Fruit fly (Drosophila melanogaster) ovary, adult (tissue): ENCODE data around the gene SdicC.
"Not testable (repeated sequence)": the region's sequence is repeated elsewhere in the genome, so short reads cannot be mapped to it uniquely, and the experiment has no call there.

Source experiments
- CG17801 ChIP-seq: fragments of 200-800 bp; optimal IDR thresholded peaks from 2 replicates; lab custom pipeline; 2019; ENCODE audit warnings: missing biosample characterization, mild to moderate bottlenecking, missing genetic modification characterization, moderate library complexity; ENCODE audit not compliant: partially characterized antibody

Gene SdicC

DNA sequence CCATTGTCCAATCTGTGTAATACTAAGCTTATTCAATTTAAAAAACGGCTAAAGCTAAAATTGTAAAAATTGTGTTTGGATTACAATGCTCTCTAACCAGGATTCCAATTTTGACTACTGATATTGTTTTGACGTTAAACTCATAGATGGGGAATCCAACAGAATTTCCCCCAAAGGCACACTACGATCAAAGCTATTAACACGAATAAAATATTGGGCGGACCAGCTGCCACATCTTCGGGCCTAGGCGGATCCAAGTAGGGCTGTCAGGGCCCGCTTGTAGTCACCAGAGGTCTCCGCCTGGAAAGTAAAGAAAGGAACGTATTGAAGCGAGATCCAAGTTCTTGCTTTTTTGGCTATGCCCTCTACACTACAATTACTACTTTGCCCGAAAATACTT is at the start of gene SdicC:
Gene SdicC (minus strand): TSS at position 101 of the 400 bp plus-strand sequence.
- not testable (repeated sequence) for TF ChIP-seq CG17801 (GFP tag; lab: Kevin White, UChicago)

DNA sequence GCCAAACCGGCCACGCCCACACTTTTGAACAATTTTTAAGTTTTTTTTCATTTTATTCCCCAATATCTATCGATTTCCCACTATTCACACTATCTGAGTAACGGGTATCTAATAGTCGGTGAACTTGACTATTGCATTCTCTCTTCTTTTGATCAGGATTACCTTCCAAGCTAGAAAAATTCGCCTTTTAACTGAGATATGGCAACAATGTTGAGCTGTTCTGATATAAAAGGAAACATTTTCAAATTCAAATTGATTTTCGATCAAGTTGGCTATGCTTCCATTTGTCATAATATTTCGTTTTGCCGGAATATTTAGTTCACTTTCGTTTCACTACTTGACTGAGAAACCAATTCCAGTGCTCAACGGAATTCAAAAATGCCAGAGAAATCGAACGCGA is 41.9 kb upstream of the SdicC start, which contains the start of gene CG42577:
Gene CG42577 (plus strand): TSS at position 301 of the 400 bp plus-strand sequence.
- not testable (repeated sequence) for TF ChIP-seq CG17801 (GFP tag; lab: Kevin White, UChicago)

DNA sequence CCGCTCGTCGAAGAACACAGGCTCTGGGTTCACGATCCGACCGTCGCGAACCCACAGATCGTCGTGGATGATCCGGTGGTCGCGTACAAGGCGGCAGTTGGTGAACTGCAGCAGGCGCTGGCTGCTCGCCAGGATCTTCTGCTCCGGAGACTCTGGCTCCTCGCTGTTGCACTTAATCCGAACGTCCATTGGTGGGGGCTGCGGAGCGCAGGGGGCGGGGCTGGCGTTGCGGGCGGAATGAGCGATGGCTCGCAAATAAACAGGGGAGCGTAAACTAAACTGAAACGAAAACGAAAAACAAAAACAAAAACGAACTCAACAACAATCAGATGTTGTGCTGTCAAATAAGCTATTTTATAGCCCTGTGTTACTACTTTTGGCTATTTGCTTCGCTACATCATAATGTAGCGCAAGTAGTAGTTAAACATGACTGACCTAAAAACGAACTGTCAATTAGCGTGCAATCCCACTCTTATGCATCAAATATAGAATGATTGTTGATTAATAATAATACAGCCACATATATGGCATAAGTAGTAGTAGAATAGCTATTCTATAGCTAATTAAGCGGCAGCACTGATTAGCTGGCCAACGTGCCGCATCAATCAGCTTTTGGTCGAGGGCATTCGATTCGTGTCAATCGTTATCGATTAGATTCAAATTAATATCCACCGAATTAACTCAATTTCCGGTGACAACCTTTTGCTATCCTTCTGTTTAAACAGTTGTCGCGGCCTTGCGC is 40.0 kb upstream of the SdicC start, which contains the start of gene CG17065:
Gene CG17065 (minus strand): TSS at position 351 of the 742 bp plus-strand sequence.
- peak; percentile 5 for TF ChIP-seq CG17801 (GFP tag; lab: Kevin White, UChicago)

DNA sequence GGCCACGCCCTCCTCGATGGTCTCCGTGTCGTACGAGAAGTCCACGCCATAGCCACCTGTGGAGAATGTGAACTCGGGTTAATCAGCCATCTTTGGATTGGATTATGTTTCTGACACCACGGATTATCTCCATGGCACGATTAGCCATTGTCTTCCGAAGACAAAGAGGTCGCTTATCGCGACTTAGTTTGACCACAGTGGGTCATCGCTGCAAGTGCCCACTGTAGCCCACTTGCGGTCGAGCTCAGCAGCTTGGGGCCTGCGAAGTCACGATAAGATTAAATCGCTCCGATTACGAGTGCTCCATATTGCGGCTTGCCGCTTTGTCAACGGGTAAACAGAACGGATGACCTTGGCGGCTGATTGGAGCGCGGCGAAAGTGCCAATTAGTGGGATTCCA is 38.9 kb upstream of the SdicC start:
- TF ChIP-seq CG17801 (GFP tag; lab: Kevin White, UChicago), result no peak

DNA sequence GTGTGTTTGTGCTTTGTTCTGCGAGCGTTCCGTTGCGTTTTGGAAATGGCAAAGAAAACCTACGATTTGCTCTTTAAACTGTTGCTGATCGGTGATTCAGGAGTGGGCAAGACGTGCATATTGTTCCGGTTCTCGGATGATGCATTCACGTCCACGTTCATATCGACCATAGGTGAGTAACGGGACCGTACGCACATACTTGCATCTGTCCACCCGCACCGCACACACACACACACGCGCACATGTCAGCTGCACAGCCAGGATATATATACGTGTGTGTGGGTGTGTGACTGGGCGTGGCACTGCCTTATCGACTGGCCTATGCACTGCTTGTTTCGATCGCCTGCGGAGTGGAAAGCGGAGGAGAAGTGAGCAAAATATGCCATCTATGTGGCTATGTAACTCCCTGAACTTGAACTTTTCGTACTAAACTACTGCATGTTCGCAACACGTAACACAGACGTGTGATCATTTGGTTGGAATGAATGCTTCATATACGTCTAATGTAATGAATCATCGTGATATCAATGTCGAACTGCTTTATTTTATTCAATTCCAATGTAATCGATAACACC is 34.6 kb upstream of the SdicC start:
- no peak for TF ChIP-seq CG17801 (GFP tag; lab: Kevin White, UChicago)

DNA sequence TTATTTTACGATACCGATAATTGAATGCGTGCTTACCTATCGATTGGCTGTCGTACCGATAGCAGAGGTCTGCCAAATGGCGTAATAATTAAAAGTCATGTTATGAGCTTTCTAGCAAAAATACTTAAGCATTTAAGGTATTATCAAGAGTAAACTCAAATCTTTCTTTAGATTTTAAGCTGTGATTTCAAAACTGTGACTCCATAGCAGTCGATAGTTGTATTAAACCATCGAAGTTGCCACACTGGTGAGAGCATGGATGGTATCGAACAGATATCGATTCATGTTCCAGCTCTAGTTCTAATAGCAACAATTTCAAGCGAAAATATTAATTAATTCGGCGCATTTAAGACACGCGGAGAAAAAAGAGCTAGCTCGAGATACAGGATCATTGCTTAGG is 34.0 kb upstream of the SdicC start, which contains the start of the genes CG17068 and Rab10:
Gene CG17068 (minus strand): TSS at position 25 of the 400 bp plus-strand sequence.
Gene Rab10 (plus strand): TSS at position 270 of the 400 bp plus-strand sequence.
- no peak for TF ChIP-seq CG17801 (GFP tag; lab: Kevin White, UChicago)

DNA sequence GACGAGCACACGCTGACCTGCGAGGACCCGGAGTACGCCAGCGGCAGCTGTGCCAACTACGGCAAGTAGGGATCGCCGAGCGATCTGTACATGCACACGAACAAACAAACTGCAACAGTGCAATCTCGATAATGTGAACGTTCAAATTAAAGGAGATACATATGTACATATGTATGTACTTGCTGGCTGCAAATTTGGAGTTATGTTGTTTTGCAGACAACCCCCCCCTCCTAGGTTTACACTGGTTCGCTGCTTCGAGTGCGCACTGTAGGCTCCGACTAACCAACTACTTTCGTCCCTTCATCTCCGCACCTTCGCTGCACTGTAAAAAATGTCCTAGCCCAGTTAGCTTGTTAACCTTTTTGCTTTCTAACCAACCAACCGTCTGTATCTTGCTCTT is 30.7 kb upstream of the SdicC start:
- TF ChIP-seq CG17801 (GFP tag; lab: Kevin White, UChicago), result no peak

DNA sequence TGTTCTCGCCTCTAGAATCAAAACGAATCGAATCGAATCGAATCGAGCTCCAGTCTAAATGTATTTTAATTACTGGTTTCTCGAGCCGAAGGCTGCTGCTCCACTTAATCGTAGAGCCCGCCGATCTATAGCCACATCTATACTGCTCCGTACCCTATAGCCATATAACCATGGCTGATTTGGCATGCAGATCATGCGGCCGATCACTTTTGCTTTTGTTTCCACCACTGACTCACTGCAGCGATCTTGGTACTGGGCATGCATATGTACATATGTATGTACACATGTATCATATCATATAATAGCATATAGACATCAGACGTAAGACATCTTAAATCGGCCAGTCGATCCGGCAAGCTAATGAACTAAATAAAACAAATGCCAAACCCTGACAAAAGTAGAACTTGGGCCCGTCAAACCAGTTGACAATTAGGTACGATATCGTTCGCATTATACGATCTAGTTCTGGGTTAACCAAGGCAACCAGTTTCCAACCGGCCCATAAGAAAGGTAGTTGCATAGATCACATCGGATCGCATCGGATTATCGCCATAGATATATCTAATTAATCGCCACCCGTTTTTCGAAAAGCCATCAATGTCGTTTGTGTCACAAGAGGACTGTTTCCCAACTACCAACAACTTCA is 28.3 kb upstream of the SdicC start:
- TF ChIP-seq CG17801 (GFP tag; lab: Kevin White, UChicago), result no peak

DNA sequence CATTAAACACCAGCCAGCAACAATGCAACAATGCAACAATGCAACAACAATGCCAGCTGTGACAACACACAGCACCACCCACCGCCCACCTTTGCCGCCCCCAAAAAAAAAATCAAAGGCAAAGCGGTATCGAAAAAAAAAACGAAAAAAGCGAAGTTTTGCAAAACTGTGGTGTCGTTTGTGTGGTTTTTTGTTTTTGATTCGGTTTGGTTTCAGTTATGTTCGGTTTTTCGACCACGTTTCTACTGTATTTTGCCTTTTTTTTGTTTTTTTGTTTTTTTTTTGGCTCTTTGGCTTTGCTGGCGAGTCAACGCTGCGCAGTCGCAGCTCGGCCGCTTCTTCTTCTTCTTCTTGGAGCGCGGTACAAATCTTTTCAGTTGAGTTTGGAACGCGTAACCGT is 27.2 kb upstream of the SdicC start, which contains the start of gene Peritrophin-A:
Gene Peritrophin-A (plus strand): TSS at position 370 of the 400 bp plus-strand sequence.
- no peak for TF ChIP-seq CG17801 (GFP tag; lab: Kevin White, UChicago)

DNA sequence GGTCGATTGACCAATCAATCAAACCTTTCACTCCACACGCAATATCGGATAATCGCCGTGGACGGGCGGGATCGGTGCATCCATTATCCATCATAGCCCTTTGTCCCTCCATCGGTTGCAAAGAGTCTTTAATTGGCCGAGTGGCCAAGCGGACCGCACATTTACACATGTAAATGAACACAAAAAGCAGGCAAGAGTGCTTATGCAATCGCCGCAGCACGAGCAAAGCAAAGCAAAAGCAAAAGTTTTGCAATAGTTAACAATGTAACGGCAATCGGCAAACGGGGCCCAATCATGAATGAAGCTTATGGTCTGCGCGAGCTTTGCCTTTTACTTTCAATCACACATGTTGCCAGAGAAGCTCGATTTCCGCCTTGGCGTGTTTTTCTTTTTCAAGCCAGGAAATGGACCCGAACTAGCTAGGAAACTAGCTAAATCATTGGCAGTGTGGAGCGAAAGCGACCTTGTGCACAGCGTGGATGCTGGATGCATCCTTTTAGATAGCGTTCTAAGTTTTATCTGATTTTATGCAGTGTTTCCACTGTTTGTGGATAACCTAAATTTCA is 26.3 kb upstream of the SdicC start:
- TF ChIP-seq CG17801 (GFP tag; lab: Kevin White, UChicago), result no peak

DNA sequence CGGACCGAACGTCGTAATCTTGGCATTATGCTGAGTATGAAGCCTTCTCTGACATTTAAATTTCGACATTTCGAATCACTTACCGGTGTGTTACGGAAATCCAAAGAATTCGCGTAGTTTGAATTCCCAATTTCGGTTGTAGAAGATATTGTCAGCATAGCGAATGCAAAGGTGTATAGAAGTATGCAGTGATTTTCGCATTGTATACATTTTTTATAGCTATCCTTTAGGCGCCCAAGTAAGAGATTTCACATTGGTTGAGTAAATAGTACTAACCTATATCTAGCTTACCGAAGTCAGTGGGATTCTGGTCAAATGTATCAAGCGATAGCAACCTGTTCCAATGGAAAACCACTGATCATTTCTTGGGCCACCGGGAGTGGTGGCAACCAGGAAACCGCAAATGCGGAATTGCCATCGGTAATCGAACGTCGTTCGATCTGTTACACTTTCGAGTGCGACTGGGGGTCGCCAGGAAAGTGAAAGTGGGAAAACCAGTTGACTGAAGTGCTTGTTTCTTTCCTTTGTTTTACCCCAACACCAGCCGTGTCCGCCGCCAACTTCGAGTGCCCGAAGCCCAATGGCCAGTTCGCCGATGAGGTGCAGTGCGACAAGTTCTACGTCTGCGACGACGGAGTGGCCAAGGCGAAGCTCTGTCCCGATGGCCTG is 23.6 kb upstream of the SdicC start:
- TF ChIP-seq CG17801 (GFP tag; lab: Kevin White, UChicago), result no peak

DNA sequence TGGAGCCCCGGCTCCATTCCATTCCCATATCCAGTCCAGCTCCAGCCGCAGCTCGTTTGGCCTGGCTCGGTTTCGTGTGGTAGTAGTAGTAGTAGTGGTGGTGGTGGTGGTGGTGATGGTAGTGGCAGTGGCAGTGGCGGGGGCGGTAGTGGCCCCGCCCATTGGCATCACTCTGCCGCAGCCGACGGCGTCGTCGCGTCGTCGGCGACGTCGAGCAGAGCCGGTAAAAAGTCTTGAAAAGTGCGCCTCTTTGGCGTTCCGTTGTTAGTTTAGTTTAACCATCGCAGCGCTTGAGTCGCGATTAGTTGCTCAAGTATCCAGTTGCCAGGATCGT is 22.5 kb upstream of the SdicC start, which contains the start of gene obst-A:
Gene obst-A (plus strand): TSS at position 248 of the 334 bp plus-strand sequence.
- TF ChIP-seq CG17801 (GFP tag; lab: Kevin White, UChicago), result no peak

DNA sequence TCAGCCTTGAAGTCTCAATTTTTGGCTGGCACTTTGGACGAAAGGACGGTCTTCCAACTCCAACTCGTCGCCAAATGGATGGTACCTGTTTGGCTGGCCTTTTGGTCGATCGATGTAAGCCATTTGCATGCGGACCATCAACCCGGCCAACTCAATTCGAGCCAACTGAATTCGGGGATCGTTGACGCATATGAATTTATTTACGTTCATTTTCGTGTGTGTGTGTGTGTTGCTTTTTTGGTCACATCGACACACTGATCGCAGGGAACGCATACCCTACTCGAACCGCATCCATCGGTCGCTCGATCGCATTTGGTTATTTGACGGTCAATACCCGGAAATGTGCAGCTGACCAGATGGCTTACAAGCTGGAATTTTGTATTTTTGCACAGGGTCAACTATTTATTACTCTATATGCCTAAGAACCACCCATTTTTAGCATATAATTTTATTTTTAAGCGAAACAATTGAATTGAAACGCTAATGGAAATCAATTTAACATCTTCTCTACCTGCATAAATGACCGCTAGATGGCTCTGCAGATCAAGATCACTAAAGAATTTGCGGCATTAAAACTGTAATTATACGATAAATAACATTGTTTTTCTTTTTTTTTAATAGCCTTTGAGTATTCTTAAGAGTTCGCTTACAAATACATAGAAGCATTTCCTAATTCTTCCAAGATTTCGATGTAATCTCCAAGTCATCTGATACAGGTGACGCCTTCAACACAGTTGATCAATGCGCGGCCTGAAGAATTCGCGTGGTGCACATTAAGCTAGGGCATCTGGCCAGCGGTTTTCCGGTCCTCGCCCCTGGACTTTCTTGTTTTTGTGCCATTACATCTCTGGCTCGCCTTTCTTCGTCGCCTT is 21.9 kb upstream of the SdicC start:
- TF ChIP-seq CG17801 (GFP tag; lab: Kevin White, UChicago), result no peak
